Worm (Caenorhabditis elegans) whole organism, L4 larva: ENCODE data around the gene W04G3.10.

Source experiments
- aly-2 ChIP-seq: sonication (generic microtip); optimal IDR thresholded peaks from 2 replicates; lab custom pipeline; 2018; ENCODE audit warnings: missing biosample characterization, missing genetic modification characterization
- ceh-44 ChIP-seq: fragments of 200-800 bp; sonication (Bioruptor generic); IDR thresholded peaks from 2 replicates; pipeline ENCODE4 v1.3.6; 2022; ENCODE audit warnings: missing genetic modification reagents, missing genetic modification characterization, missing compliant biosample characterization
- madf-5 ChIP-seq, 2 experiments: fragments of 200-800 bp; sonication (Bioruptor generic); IDR thresholded peaks; 2 replicates each; pipeline ENCODE4 v1.3.6; 2022; ENCODE audit warnings: missing compliant biosample characterization in 2 of 2, missing genetic modification characterization in 2 of 2
- nhr-76 ChIP-seq: fragments of 150-350 bp; optimal IDR thresholded peaks from 2 replicates; lab custom pipeline; 2014; ENCODE audit warnings: missing biosample characterization, missing genetic modification characterization
- pha-4 ChIP-seq, 2 experiments: fragments of 150-350 bp in 1 of 2; fragments of 200-800 bp in 1 of 2; sonication (Bioruptor generic) in 1 of 2; IDR thresholded peaks in 1 of 2; optimal IDR thresholded peaks in 1 of 2; 2 replicates each; pipeline versions ENCODE4 v1.3.6 to Lab custom; 2014 to 2022; ENCODE audit warnings: missing genetic modification characterization in 2 of 2, missing genetic modification reagents in 2 of 2, missing biosample characterization in 1 of 2, missing compliant biosample characterization in 1 of 2
- rbr-2 ChIP-seq: sonication (generic microtip); optimal IDR thresholded peaks from 2 replicates; lab custom pipeline; 2016; ENCODE audit warnings: missing genotype, missing genetic modification characterization, missing compliant biosample characterization
- spr-1 ChIP-seq: sonication (generic microtip); optimal IDR thresholded peaks from 2 replicates; lab custom pipeline; 2016; ENCODE audit warnings: mild to moderate bottlenecking, missing genetic modification characterization, missing compliant biosample characterization
- unc-62 ChIP-seq, 3 experiments: fragments of 150-350 bp in 1 of 3; sonication (generic microtip); optimal IDR thresholded peaks in 2 of 3; peaks in 1 of 3; 1 replicate in 1 of 3; 2 replicates in 2 of 3; lab custom pipeline; 2014 to 2017; ENCODE audit warnings: missing biosample characterization in 3 of 3, missing genetic modification characterization in 3 of 3, missing genetic modification reagents in 3 of 3, missing genotype in 1 of 3

DNA sequence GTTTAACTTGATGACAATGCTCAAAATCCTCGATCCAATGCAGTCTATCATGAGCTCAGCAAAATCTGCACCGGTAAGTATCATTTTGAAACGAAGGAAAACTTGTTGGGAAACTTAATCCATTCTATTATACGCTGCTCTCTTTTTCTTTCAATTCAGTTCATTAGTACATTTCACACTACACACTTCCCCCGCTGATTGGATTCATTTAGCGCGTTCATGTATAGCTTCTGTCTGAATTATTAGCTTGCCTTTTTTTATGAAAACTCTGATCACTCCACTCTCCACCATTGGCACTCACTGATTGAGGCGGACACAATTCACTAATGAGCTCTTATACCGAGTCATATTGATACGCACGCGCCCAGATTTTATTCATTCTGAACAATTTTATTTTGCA, 39.8 kb downstream of the W04G3.10 start:
- TF ChIP-seq pha-4 (GFP tag; IDR thresholded peaks at IDR 0.05; lab: Robert Waterston, UW) (no peak), pha-4 (tag; optimal IDR thresholded peaks at IDR 0.05; lab: Kevin White, UChicago) (no peak), madf-5 (GFP tag; IDR thresholded peaks at IDR 0.05; lab: Robert Waterston, UW) (no peak), unc-62 (GFP tag; optimal IDR thresholded peaks at IDR 0.05 in 1 of 2; lab: Kevin White, UChicago) (peak in 1 of 2 experiments; percentile 50), unc-62 (tag; optimal IDR thresholded peaks at IDR 0.05; lab: Kevin White, UChicago) (no peak), rbr-2 (tag; lab: Kevin White, UChicago) (no peak), ceh-44 (GFP tag; lab: Robert Waterston, UW) (no peak), aly-2 (tag; lab: Kevin White, UChicago) (no peak), spr-1 (no peak), nhr-76 (tag; lab: Kevin White, UChicago) (no peak)
